Fruit fly (Drosophila melanogaster): ENCODE results near the gene CG43783.

Gene CG43783

dm6 chr3L:8953962-8954647 is at the start of gene CG43783, which contains the start of gene orb2:
Gene CG43783 (minus strand): TSS chr3L:8954272.
Gene orb2 (minus strand): TSS chr3L:8954463.
- TF ChIP-seq fru (GFP tag; optimal IDR thresholded peaks at IDR 0.05) (peak; percentile 89), N (GFP tag; optimal IDR thresholded peaks at IDR 0.05) (no peak), CG32264 (GFP tag; optimal IDR thresholded peaks at IDR 0.05) (peak; percentile 10), psq (GFP tag; optimal IDR thresholded peaks at IDR 0.05) (peak; percentile 31), Vsx2 (GFP tag; optimal IDR thresholded peaks at IDR 0.05; ENCODE audit: partially characterized antibody) (peak; percentile 64), lola (GFP tag; optimal IDR thresholded peaks at IDR 0.05) (no peak), Hr83 (GFP tag; optimal IDR thresholded peaks at IDR 0.05; ENCODE audit: poor library complexity, severe bottlenecking) (peak; percentile 6)

dm6 chr3L:9003369-9003768 is 49.3 kb upstream of the CG43783 start:
- TF ChIP-seq pan (optimal IDR thresholded peaks at IDR 0.05) (no peak), dsf (GFP tag; optimal IDR thresholded peaks at IDR 0.05; ENCODE audit: borderline replicate concordance) (no peak), Hr83 (GFP tag; optimal IDR thresholded peaks at IDR 0.05; ENCODE audit: poor library complexity, severe bottlenecking) (no peak), Rel (GFP tag; optimal IDR thresholded peaks at IDR 0.05) (no peak), Rel (tag; optimal IDR thresholded peaks at IDR 0.05) (no peak), GATAd (GFP tag; optimal IDR thresholded peaks at IDR 0.05) (no peak), Abd-B (GFP tag; optimal IDR thresholded peaks at IDR 0.05) (no peak), lola (GFP tag; optimal IDR thresholded peaks at IDR 0.05) (no peak), Dif (GFP tag; optimal IDR thresholded peaks at IDR 0.05; ENCODE audit: partially characterized antibody) (no peak), Hnf4 (GFP tag; optimal IDR thresholded peaks at IDR 0.05) (no peak), Mio (GFP tag; optimal IDR thresholded peaks at IDR 0.05) (no peak), ey (GFP tag; optimal IDR thresholded peaks at IDR 0.05) (no peak), fru (GFP tag; optimal IDR thresholded peaks at IDR 0.05) (no peak), Hr78 (GFP tag; optimal IDR thresholded peaks at IDR 0.05) (no peak)

dm6 chr3L:9002527-9002926 is 48.5 kb upstream of the CG43783 start:
- no peak for TF ChIP-seq Vsx2 (GFP tag; optimal IDR thresholded peaks at IDR 0.05; ENCODE audit: partially characterized antibody)
- TF ChIP-seq usp (GFP tag; optimal IDR thresholded peaks at IDR 0.05) = no peak
- TF ChIP-seq Mio (GFP tag; optimal IDR thresholded peaks at IDR 0.05) = no peak
- no peak for TF ChIP-seq N (GFP tag; optimal IDR thresholded peaks at IDR 0.05)
- TF ChIP-seq psq (GFP tag; optimal IDR thresholded peaks at IDR 0.05) = no peak

DNA sequence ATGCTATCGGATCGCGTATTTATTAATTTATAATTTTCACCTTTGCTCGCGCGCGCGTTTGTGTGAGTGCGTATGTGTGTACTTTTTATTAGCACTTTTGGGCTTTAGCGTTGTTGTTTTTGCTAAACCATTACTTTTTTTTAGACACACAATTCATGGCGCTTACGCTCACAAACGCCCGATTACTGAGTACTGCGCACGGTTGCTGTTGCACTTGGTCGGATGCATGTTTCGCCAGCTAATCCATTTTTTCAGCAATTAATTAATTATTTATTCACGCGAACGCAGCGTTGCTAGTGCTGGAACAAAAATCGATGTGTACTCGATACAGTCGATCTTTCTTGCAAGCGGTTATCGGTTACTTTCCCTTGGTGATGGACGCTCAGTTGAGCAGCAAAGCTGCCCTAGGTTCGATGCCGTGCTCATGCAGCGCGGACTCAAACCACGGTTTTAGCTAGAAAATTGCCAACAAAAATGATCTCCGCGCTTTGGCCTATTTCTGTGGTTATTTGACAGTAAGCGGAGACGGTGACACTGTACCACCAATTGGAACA is 43.7 kb upstream of the CG43783 start, which contains the start of the genes smg and CG5087:
smg (minus strand) TSS at position 304 of the 554 bp plus-strand sequence.
CG5087 (plus strand) TSS at position 499 of the 554 bp plus-strand sequence.
- TF ChIP-seq h (GFP tag; optimal IDR thresholded peaks at IDR 0.05) (peak; percentile 5), Rel (GFP tag; optimal IDR thresholded peaks at IDR 0.05) (no peak), Rel (tag; optimal IDR thresholded peaks at IDR 0.05) (peak; percentile 66), foxo (GFP tag; optimal IDR thresholded peaks at IDR 0.05) (peak in 1 of 2 experiments; percentile 19), GATAd (GFP tag; optimal IDR thresholded peaks at IDR 0.05) (no peak), CG9705 (GFP tag; optimal IDR thresholded peaks at IDR 0.05) (no peak), psq (GFP tag; optimal IDR thresholded peaks at IDR 0.05) (no peak), rgr (GFP tag; optimal IDR thresholded peaks at IDR 0.05) (peak; percentile 31), dmrt93B (GFP tag; optimal IDR thresholded peaks at IDR 0.05) (no peak), dl (GFP tag; optimal IDR thresholded peaks at IDR 0.05; ENCODE audit: insufficient read depth in 1 of 2, partially characterized antibody in 2 of 2) (peak in 1 of 2 experiments; percentile 9), OdsH (GFP tag; optimal IDR thresholded peaks at IDR 0.05) (no peak), HLH106 (tag; optimal IDR thresholded peaks at IDR 0.05) (peak; percentile 3), fru (GFP tag; optimal IDR thresholded peaks at IDR 0.05) (no peak), Mio (GFP tag; optimal IDR thresholded peaks at IDR 0.05) (no peak), Sp1 (GFP tag; optimal IDR thresholded peaks at IDR 0.05) (no peak), Hnf4 (GFP tag; optimal IDR thresholded peaks at IDR 0.05) (no peak), CrebA (GFP tag; optimal IDR thresholded peaks at IDR 0.05; ENCODE audit: borderline replicate concordance) (no peak), Hr83 (GFP tag; optimal IDR thresholded peaks at IDR 0.05; ENCODE audit: poor library complexity, severe bottlenecking) (peak; percentile 37), br (GFP tag; optimal IDR thresholded peaks at IDR 0.05) (no peak), lola (GFP tag; optimal IDR thresholded peaks at IDR 0.05) (no peak), dsf (GFP tag; optimal IDR thresholded peaks at IDR 0.05; ENCODE audit: borderline replicate concordance) (no peak), ey (GFP tag; optimal IDR thresholded peaks at IDR 0.05) (no peak), N (GFP tag; optimal IDR thresholded peaks at IDR 0.05) (no peak), Hr78 (GFP tag; optimal IDR thresholded peaks at IDR 0.05) (no peak), jim (GFP tag; optimal IDR thresholded peaks at IDR 0.05) (no peak), pan (optimal IDR thresholded peaks at IDR 0.05) (no peak), Myc (optimal IDR thresholded peaks at IDR 0.05) (peak; percentile 74)
